Worm (Caenorhabditis elegans) whole organism, midembryonic: ENCODE data around the gene ttr-43.

Experiments used
- T22C8.4 ChIP-seq: fragments of 200-800 bp; sonication (Bioruptor generic); IDR thresholded peaks from 2 replicates; pipeline ENCODE4 v1.3.6; 2022; ENCODE audit warnings: missing genetic modification characterization, missing compliant biosample characterization
- cog-1 ChIP-seq: sonication (generic microtip); optimal IDR thresholded peaks from 2 replicates; lab custom pipeline; 2016; ENCODE audit warnings: missing genetic modification characterization, missing compliant biosample characterization

DNA sequence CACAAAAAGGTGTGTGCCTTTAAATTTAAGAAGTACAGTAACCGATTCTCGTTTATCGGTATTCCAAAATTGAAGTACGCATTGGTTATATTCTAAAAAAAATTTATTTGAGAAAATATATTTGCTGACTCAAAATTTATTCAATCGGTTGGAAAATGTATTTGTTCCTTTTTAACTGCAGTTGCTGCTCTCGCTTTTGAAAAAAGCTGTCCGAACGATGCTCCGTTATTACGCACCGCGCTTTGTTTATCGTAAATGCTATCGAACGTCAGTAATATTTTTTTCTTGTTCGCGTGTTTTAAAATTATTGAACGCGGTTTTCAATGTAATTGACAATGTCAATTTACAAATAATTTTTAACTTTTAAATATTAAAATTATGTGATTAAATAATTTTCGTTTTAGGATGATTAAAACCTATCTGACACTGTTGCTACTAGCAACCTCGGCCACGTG, 30.1 kb downstream of the ttr-43 start, which contains the start of gene sel-1:
- TF ChIP-seq cog-1 (no peak), T22C8.4 (GFP tag; lab: Robert Waterston, UW) (no peak)
